Worm (Caenorhabditis elegans) whole organism, L4 larva: ENCODE results near the gene C14C10.2.

Experiments used
- aha-1 ChIP-seq: fragments of 150-350 bp; peaks from one replicate; lab custom pipeline; 2014; ENCODE audit warnings: missing biosample characterization, missing genetic modification characterization
- dpl-1 ChIP-seq: fragments of 150-350 bp; optimal IDR thresholded peaks from 2 replicates; lab custom pipeline; 2014; ENCODE audit warnings: missing biosample characterization, missing genetic modification reagents, missing genetic modification characterization
- fkh-10 ChIP-seq: fragments of 150-350 bp; optimal IDR thresholded peaks from 2 replicates; lab custom pipeline; 2014; ENCODE audit warnings: missing biosample characterization, missing genetic modification reagents, missing genetic modification characterization
- lsy-2 ChIP-seq, 2 experiments: fragments of 150-350 bp in 1 of 2; sonication (generic microtip) in 1 of 2; optimal IDR thresholded peaks; 2 replicates each; lab custom pipeline; 2014 to 2017; ENCODE audit warnings: missing biosample characterization in 2 of 2, missing genetic modification characterization in 2 of 2
- nhr-237 ChIP-seq: sonication (generic microtip); optimal IDR thresholded peaks from 2 replicates; lab custom pipeline; 2017; ENCODE audit warnings: missing biosample characterization, missing genetic modification characterization
- nhr-25 ChIP-seq: sonication (generic microtip); optimal IDR thresholded peaks from 2 replicates; lab custom pipeline; 2017; ENCODE audit warnings: missing genetic modification characterization, mild to moderate bottlenecking, missing compliant biosample characterization, antibody characterized with exemption, moderate library complexity, borderline replicate concordance; ENCODE audit not compliant: insufficient read depth
- pqm-1 ChIP-seq: sonication (generic microtip); optimal IDR thresholded peaks from 2 replicates; lab custom pipeline; 2017; ENCODE audit warnings: missing biosample characterization, missing genetic modification characterization
- unc-62 ChIP-seq, 3 experiments: fragments of 150-350 bp in 1 of 3; sonication (generic microtip); optimal IDR thresholded peaks in 2 of 3; peaks in 1 of 3; 1 replicate in 1 of 3; 2 replicates in 2 of 3; lab custom pipeline; 2014 to 2017; ENCODE audit warnings: missing biosample characterization in 3 of 3, missing genetic modification characterization in 3 of 3, missing genetic modification reagents in 3 of 3, missing genotype in 1 of 3

- TF ChIP-seq nhr-237 (tag; lab: Kevin White, UChicago) (no peak), unc-62 (GFP tag; optimal IDR thresholded peaks at IDR 0.05 in 1 of 2; lab: Kevin White, UChicago) (no peak), unc-62 (tag; optimal IDR thresholded peaks at IDR 0.05; lab: Kevin White, UChicago) (no peak), nhr-25 (tag; lab: Kevin White, UChicago) (no peak), lsy-2 (tag; optimal IDR thresholded peaks at IDR 0.05; lab: Kevin White, UChicago) (no peak), aha-1 (no peak), dpl-1 (GFP tag; lab: Kevin White, UChicago) (no peak), fkh-10 (GFP tag; lab: Kevin White, UChicago) (no peak), pqm-1 (tag; lab: Kevin White, UChicago) (no peak)
These were observed 24.4 kb downstream of the C14C10.2 start, which contains the start of gene E02A10.4 for ce11 chrV:12567850-12568249.
